Worm (Caenorhabditis elegans) whole organism, late embryonic: Measurements from ENCODE around the gene F56D6.8.

ENCODE experiments used
- ceh-30 ChIP-seq: fragments of 150-350 bp; optimal IDR thresholded peaks from 2 replicates; lab custom pipeline; 2014; ENCODE audit warnings: missing biosample characterization, missing genetic modification characterization
- ceh-6 ChIP-seq: fragments of 200-800 bp; sonication (Bioruptor generic); optimal IDR thresholded peaks from 2 replicates; lab custom pipeline; 2018; ENCODE audit warnings: mild to moderate bottlenecking, missing genetic modification characterization, missing compliant biosample characterization
- fax-1 ChIP-seq: sonication (generic microtip); optimal IDR thresholded peaks from 2 replicates; lab custom pipeline; 2016; ENCODE audit warnings: missing genotype, missing genetic modification characterization, missing compliant biosample characterization
- rnt-1 ChIP-seq: sonication (generic microtip); optimal IDR thresholded peaks from 2 replicates; lab custom pipeline; 2016; ENCODE audit warnings: missing genetic modification characterization, missing compliant biosample characterization
- unc-55 ChIP-seq: sonication (generic microtip); optimal IDR thresholded peaks from 2 replicates; lab custom pipeline; 2017; ENCODE audit warnings: missing biosample characterization, missing genetic modification reagents, missing genetic modification characterization

DNA sequence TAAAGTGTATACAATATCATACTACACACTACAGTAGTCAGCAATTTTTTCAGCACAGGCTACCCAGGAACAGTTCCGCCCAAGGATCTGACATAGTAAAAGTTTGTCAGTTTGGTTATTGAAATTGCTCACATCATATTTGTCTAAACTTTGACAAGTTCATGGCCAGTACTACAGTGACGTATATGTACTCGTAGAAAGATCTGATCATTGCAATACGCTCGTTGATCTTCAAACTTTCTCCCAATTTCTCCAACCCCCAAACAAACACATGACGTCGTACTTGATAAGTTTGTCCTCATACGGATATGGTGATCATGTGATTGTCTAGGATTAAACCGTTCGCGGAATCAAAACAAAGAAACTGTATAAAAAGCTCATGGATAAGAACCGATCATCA lies 540 bp upstream of the F56D6.8 start, which contains the start of gene dct-8:
- TF ChIP-seq ceh-6 (GFP tag; lab: Kevin White, UChicago) (no peak), rnt-1 (tag; lab: Kevin White, UChicago) (no peak), fax-1 (no peak), unc-55 (GFP tag; lab: Kevin White, UChicago) (no peak), ceh-30 (no peak)
